Worm (Caenorhabditis elegans): ENCODE results near the gene pqn-70.

pqn-70 gene

DNA sequence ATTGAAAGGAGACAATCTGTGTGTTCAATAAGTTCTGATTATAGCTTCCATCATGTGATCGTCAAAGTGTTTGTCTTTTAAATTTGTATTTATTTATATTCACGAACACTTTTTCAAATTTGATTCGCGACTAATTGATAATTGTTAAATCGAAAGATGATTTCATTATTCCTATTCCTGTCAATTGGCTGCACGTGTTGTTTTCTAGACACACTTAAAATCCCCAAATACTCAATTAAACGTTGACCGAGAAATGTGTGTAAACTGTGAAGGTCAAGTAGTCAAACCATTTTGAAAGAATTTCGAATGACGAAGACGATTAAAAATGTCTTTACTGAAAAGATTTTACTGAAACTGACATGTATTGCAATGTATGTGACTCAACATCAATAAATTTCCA, 47.6 kb downstream of the pqn-70 start:
- TF ChIP-seq ztf-22 (GFP tag; optimal IDR thresholded peaks at IDR 0.05): no peak
- no peak for TF ChIP-seq him-1 (tag; optimal IDR thresholded peaks at IDR 0.05)
- TF ChIP-seq B0035.1 (tag; optimal IDR thresholded peaks at IDR 0.05): no peak
- TF ChIP-seq egrh-3 (GFP tag; IDR thresholded peaks at IDR 0.05): no peak
- TF ChIP-seq die-1 (tag; optimal IDR thresholded peaks at IDR 0.05): no peak
- TF ChIP-seq nhr-179 (tag; optimal IDR thresholded peaks at IDR 0.05): no peak
- no peak for TF ChIP-seq hlh-12 (tag; optimal IDR thresholded peaks at IDR 0.05)
- no peak for TF ChIP-seq T26A5.8 (tag; optimal IDR thresholded peaks at IDR 0.05)

DNA sequence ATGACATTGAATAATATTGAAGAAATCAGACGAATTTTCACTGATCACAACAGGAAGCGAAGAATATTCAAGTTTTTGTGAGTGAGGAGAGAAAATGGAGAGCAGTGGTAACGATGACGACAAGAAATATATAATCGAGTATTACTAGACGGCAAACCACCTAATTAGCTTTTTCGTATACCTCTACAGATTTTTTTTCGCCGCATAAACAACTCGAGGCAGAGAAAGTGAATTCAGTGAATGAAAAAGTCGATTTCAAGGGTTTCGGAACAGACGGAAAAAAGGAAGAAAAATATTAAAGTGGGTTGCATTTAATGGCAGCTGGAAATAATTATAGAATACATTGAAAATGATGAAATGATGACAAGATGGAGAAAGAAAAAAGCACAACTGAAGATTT, 50.9 kb downstream of the pqn-70 start, which contains the start of gene gpa-1:
Gene gpa-1 (minus strand): TSS at position 101 of the 400 bp plus-strand sequence.
- no peak for TF ChIP-seq fkh-3 (tag; optimal IDR thresholded peaks at IDR 0.05)
- TF ChIP-seq Y95B8A.8 (GFP tag; IDR thresholded peaks at IDR 0.05): no peak
- no peak for TF ChIP-seq tbp1 (GFP tag; optimal IDR thresholded peaks at IDR 0.05)
- no peak for TF ChIP-seq unc-62 (GFP tag; optimal IDR thresholded peaks at IDR 0.05)
- TF ChIP-seq lir-1 (GFP tag; conservative IDR thresholded peaks at IDR 0.05): no peak
- no peak for TF ChIP-seq nfya-1 (tag; optimal IDR thresholded peaks at IDR 0.05; ENCODE audit: borderline replicate concordance, insufficient read depth)
- TF ChIP-seq ccch-3 (GFP tag; optimal IDR thresholded peaks at IDR 0.05): no peak
- no peak for TF ChIP-seq cebp-2 (GFP tag; IDR thresholded peaks at IDR 0.05)
- no peak for TF ChIP-seq ceh-91 (GFP tag; IDR thresholded peaks at IDR 0.05)
- TF ChIP-seq F23B12.7 (tag; optimal IDR thresholded peaks at IDR 0.05; ENCODE audit: insufficient read depth): no peak
- TF ChIP-seq nhr-80 (tag; optimal IDR thresholded peaks at IDR 0.05): no peak
- TF ChIP-seq atf-7 (tag; optimal IDR thresholded peaks at IDR 0.05): no peak
- TF ChIP-seq aptf-3 (GFP tag; IDR thresholded peaks at IDR 0.05): no peak
- TF ChIP-seq tlf-1 (GFP tag; optimal IDR thresholded peaks at IDR 0.05): no peak
- no peak for TF ChIP-seq sdz-38 (tag; optimal IDR thresholded peaks at IDR 0.05)
- no peak for TF ChIP-seq snpc-1.3 (tag; optimal IDR thresholded peaks at IDR 0.05; ENCODE audit: insufficient read depth)
- TF ChIP-seq snpc-4 (GFP tag; optimal IDR thresholded peaks at IDR 0.05): no peak
- TF ChIP-seq snpc-4 (tag; optimal IDR thresholded peaks at IDR 0.05): no peak
- TF ChIP-seq F57A8.1 (GFP tag; optimal IDR thresholded peaks at IDR 0.05): no peak
- TF ChIP-seq snpc-3.4 (tag; optimal IDR thresholded peaks at IDR 0.05): no peak
- TF ChIP-seq lin-35 (GFP tag; optimal IDR thresholded peaks at IDR 0.05): no peak

DNA sequence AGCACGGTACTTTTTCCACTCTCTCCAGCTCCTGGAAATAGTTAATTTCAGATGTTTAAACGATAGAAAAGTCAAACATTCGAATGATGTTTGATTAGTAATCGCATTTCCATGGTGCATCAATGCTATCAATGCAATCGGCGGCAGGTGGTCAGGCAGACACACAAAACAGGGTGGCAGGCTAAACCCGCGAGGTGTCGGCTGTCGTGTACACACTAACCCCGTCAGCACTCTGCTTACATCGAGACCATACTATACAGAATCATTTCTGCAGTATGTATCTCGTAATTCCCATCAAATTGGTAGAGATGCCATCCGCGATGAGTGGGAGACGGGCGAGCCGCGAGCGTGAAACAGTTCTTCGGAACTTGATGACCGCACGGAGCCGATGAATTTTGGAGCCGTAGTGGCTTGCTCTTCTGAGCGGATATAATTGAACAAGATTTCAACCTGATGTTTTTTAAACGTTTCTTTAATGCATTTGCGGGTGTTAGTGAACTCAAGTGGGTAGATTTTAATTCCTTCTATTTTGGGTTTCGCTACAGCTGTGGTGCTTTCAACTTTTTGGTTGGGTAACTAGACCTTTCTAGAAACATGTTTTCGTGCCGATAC, 51.7 kb downstream of the pqn-70 start:
- peak; percentile 7 for TF ChIP-seq ztf-3 (GFP tag; optimal IDR thresholded peaks at IDR 0.05)
- TF ChIP-seq ztf-18 (tag; optimal IDR thresholded peaks at IDR 0.05): peak; percentile 26
- TF ChIP-seq T07F8.4 (tag; optimal IDR thresholded peaks at IDR 0.05): peak; percentile 15
- peak; percentile 43 for TF ChIP-seq ZK185.1 (tag; optimal IDR thresholded peaks at IDR 0.05; ENCODE audit: poor library complexity, severe bottlenecking)
- peak; percentile 59 for TF ChIP-seq hmg-20 (GFP tag; IDR thresholded peaks at IDR 0.05)
- TF ChIP-seq egrh-3 (GFP tag; IDR thresholded peaks at IDR 0.05): 0 out of 2 replicates have a peak, but pooled peaks have one; percentile 6
- TF ChIP-seq snpc-1.1 (tag; optimal IDR thresholded peaks at IDR 0.05; ENCODE audit: insufficient read depth): peak; percentile 95
- peak; percentile 76; the same call in 1 of the 2 replicates for TF ChIP-seq Y53G8AR.9 (GFP tag; conservative IDR thresholded peaks at IDR 0.05)
- TF ChIP-seq ceh-100 (GFP tag; IDR thresholded peaks at IDR 0.05): peak; percentile 65
- peak; percentile 67 for TF ChIP-seq lsl-1 (GFP tag; optimal IDR thresholded peaks at IDR 0.05)
- peak; percentile 98 for TF ChIP-seq pbrm-1 (GFP tag; IDR thresholded peaks at IDR 0.05)
- peak; percentile 17 for TF ChIP-seq hrde-1 (tag; optimal IDR thresholded peaks at IDR 0.05; ENCODE audit: borderline replicate concordance)
- peak; percentile 35; the same call in 1 of the 2 replicates for TF ChIP-seq madf-8 (GFP tag; conservative IDR thresholded peaks at IDR 0.05)
- peak; percentile 79 for TF ChIP-seq tbp1 (GFP tag; optimal IDR thresholded peaks at IDR 0.05)
- peak; percentile 38 for TF ChIP-seq B0261.1 (tag; optimal IDR thresholded peaks at IDR 0.05)
- peak; percentile 43; the same call in 1 of the 2 replicates for TF ChIP-seq aptf-2 (GFP tag; conservative IDR thresholded peaks at IDR 0.05)
- peak; percentile 92 for TF ChIP-seq rcor-1 (GFP tag; IDR thresholded peaks at IDR 0.05)
- peak; percentile 58 for TF ChIP-seq hsf-1 (GFP tag; IDR thresholded peaks at IDR 0.05)
- peak; percentile 57 for TF ChIP-seq unc-130 (GFP tag; optimal IDR thresholded peaks at IDR 0.05)
